Fruit fly (Drosophila melanogaster) Kc167 (cell line): ENCODE results near the gene CG18262.

Experiments
- Sin3A ChIP-seq: fragments of >200 bp; optimal IDR thresholded peaks from 2 replicates; lab custom pipeline; 2018; ENCODE audit warnings: missing external identifiers
- insv ChIP-seq: fragments of >200 bp; optimal IDR thresholded peaks from 3 replicates; lab custom pipeline; 2018; ENCODE audit warnings: missing external identifiers

- TF ChIP-seq insv (lab: Kevin White, UChicago): no peak
- no peak for TF ChIP-seq Sin3A (lab: Kevin White, UChicago)
Observed at dm6 chrX:8106281-8107050, 46.3 kb upstream of the CG18262 start.
